Fruit fly (Drosophila melanogaster) whole organism, embryonic: ENCODE measurements around the gene Pif1.
A peak's percentile ranks its signal among the peaks of the same experiment; 100 is the strongest.

Experiments
- ATbp ChIP-seq: fragments of 200-800 bp; sonication (Bioruptor generic); optimal IDR thresholded peaks from 2 replicates; lab custom pipeline; 2017; ENCODE audit warnings: missing biosample characterization, mild to moderate bottlenecking, missing genetic modification characterization, missing genetic modification reagents
- CG10267 ChIP-seq: fragments of 200-800 bp; sonication (Bioruptor generic); optimal IDR thresholded peaks from 2 replicates; lab custom pipeline; 2018; ENCODE audit warnings: missing biosample characterization, mild to moderate bottlenecking, missing genetic modification characterization, moderate library complexity
- CG10543 ChIP-seq: fragments of 200-800 bp; sonication (Bioruptor generic); optimal IDR thresholded peaks from 3 replicates; lab custom pipeline; 2017; ENCODE audit warnings: missing biosample characterization, mild to moderate bottlenecking, missing genetic modification characterization, moderate library complexity
- CG10654 ChIP-seq: fragments of 200-800 bp; sonication (Bioruptor generic); optimal IDR thresholded peaks from 2 replicates; lab custom pipeline; 2016; ENCODE audit warnings: missing biosample characterization, missing genetic modification characterization
- CG11093 ChIP-seq: fragments of 200-800 bp; sonication (Bioruptor generic); IDR thresholded peaks from 3 replicates; pipeline ENCODE4 v1.3.6; 2022; ENCODE audit warnings: missing biosample characterization, missing genetic modification characterization
- CG11398 ChIP-seq: fragments of 200-800 bp; sonication (Bioruptor generic); optimal IDR thresholded peaks from 2 replicates; lab custom pipeline; 2016; ENCODE audit warnings: missing biosample characterization, missing genetic modification characterization
- CG11504 ChIP-seq: fragments of 200-800 bp; sonication (Bioruptor generic); optimal IDR thresholded peaks from 3 replicates; lab custom pipeline; 2019; ENCODE audit warnings: missing biosample characterization, mild to moderate bottlenecking, missing genetic modification characterization, moderate library complexity
- CG11695 ChIP-seq: fragments of 200-800 bp; sonication (Bioruptor generic); IDR thresholded peaks from 3 replicates; pipeline ENCODE4 v1.3.6; 2022; ENCODE audit warnings: missing biosample characterization, missing genetic modification characterization
- CG12155 ChIP-seq: fragments of 200-800 bp; sonication (Bioruptor generic); optimal IDR thresholded peaks from 3 replicates; lab custom pipeline; 2016; ENCODE audit warnings: missing biosample characterization, missing genetic modification characterization
- CG13775 ChIP-seq: fragments of 200-800 bp; sonication (Bioruptor generic); optimal IDR thresholded peaks from 3 replicates; lab custom pipeline; 2017; ENCODE audit warnings: missing biosample characterization, mild to moderate bottlenecking, missing genetic modification characterization
- CG14441 ChIP-seq: fragments of 200-800 bp; sonication (Bioruptor generic); IDR thresholded peaks from 2 replicates; pipeline ENCODE4 v1.3.6; 2022; ENCODE audit warnings: missing biosample characterization, missing genetic modification characterization
- CG14710 ChIP-seq: fragments of 200-800 bp; sonication (Bioruptor generic); optimal IDR thresholded peaks from 3 replicates; lab custom pipeline; 2019; ENCODE audit warnings: missing biosample characterization, mild to moderate bottlenecking, missing genetic modification characterization, moderate library complexity
- CG17186 ChIP-seq: fragments of 200-800 bp; sonication (Bioruptor generic); optimal IDR thresholded peaks from 3 replicates; lab custom pipeline; 2017; ENCODE audit warnings: missing biosample characterization, missing genetic modification reagents, missing genetic modification characterization
- CG17359 ChIP-seq: fragments of 200-800 bp; sonication (Bioruptor generic); optimal IDR thresholded peaks from 3 replicates; lab custom pipeline; 2018; ENCODE audit warnings: missing biosample characterization, mild to moderate bottlenecking, missing genetic modification characterization, moderate library complexity
- CG17612 ChIP-seq: fragments of 200-800 bp; sonication (Bioruptor generic); IDR thresholded peaks from 2 replicates; pipeline ENCODE4 v1.3.6; 2022; ENCODE audit warnings: missing biosample characterization, missing genetic modification characterization
- CG18011 ChIP-seq: fragments of 200-800 bp; sonication (Bioruptor generic); optimal IDR thresholded peaks from 2 replicates; lab custom pipeline; 2017; ENCODE audit warnings: missing biosample characterization, missing genetic modification characterization, mild to moderate bottlenecking, moderate library complexity, missing genotype
- CG18619 ChIP-seq: fragments of 200-800 bp; sonication (Bioruptor generic); optimal IDR thresholded peaks from 3 replicates; lab custom pipeline; 2017; ENCODE audit warnings: missing biosample characterization, mild to moderate bottlenecking, missing genetic modification characterization
- CG2129 ChIP-seq: fragments of 200-800 bp; sonication (Bioruptor generic); IDR thresholded peaks from 2 replicates; pipeline ENCODE4 v1.3.6; 2022; ENCODE audit warnings: missing biosample characterization, missing genetic modification characterization; ENCODE audit not compliant: partially characterized antibody
- CG2889 ChIP-seq: fragments of 200-800 bp; sonication (Bioruptor generic); IDR thresholded peaks from 3 replicates; pipeline ENCODE4 v1.3.6; 2022; ENCODE audit warnings: missing biosample characterization, missing genetic modification characterization
- CG30431 ChIP-seq: fragments of 200-800 bp; sonication (Bioruptor generic); optimal IDR thresholded peaks from 2 replicates; lab custom pipeline; 2017; ENCODE audit warnings: missing biosample characterization, missing genetic modification characterization
- CG3065 ChIP-seq: fragments of 200-800 bp; sonication (Bioruptor generic); optimal IDR thresholded peaks from 2 replicates; lab custom pipeline; 2016; ENCODE audit warnings: missing biosample characterization, missing genetic modification characterization
- CG32532 ChIP-seq: fragments of 200-800 bp; sonication (Bioruptor generic); IDR thresholded peaks from 2 replicates; pipeline ENCODE4 v1.3.6; 2022; ENCODE audit warnings: missing biosample characterization, missing genetic modification characterization
- CG9609 ChIP-seq: fragments of 200-800 bp; sonication (Bioruptor generic); optimal IDR thresholded peaks from 3 replicates; lab custom pipeline; 2016; ENCODE audit warnings: missing biosample characterization, missing genetic modification characterization
- D19B ChIP-seq: fragments of 200-800 bp; sonication (Bioruptor generic); optimal IDR thresholded peaks from 2 replicates; lab custom pipeline; 2017; ENCODE audit warnings: missing biosample characterization, mild to moderate bottlenecking, missing genetic modification characterization
- Fer1 ChIP-seq: fragments of 200-800 bp; sonication (Bioruptor generic); optimal IDR thresholded peaks from 2 replicates; lab custom pipeline; 2017; ENCODE audit warnings: missing biosample characterization, mild to moderate bottlenecking, missing genetic modification characterization
- Hmx ChIP-seq: fragments of 200-800 bp; sonication (Bioruptor generic); optimal IDR thresholded peaks from 2 replicates; lab custom pipeline; 2016; ENCODE audit warnings: missing biosample characterization, missing genetic modification characterization
- MTF-1 ChIP-seq: fragments of 200-800 bp; sonication (Bioruptor generic); optimal IDR thresholded peaks from 2 replicates; lab custom pipeline; 2018; ENCODE audit warnings: missing biosample characterization, mild to moderate bottlenecking, missing genetic modification characterization, borderline replicate concordance
- Mes4 ChIP-seq: fragments of 200-800 bp; sonication (Bioruptor generic); optimal IDR thresholded peaks from 2 replicates; lab custom pipeline; 2016; ENCODE audit warnings: missing biosample characterization, missing genetic modification characterization
- NK7.1 ChIP-seq: fragments of 200-800 bp; sonication (Bioruptor generic); optimal IDR thresholded peaks from 3 replicates; lab custom pipeline; 2016; ENCODE audit warnings: missing biosample characterization, missing genetic modification characterization
- PHDP ChIP-seq: fragments of 200-800 bp; sonication (Bioruptor generic); optimal IDR thresholded peaks from 3 replicates; lab custom pipeline; 2018; ENCODE audit warnings: missing biosample characterization, mild to moderate bottlenecking, missing genetic modification characterization, moderate library complexity
- Side ChIP-seq: fragments of 200-800 bp; sonication (Bioruptor generic); optimal IDR thresholded peaks from 2 replicates; lab custom pipeline; 2016; ENCODE audit warnings: missing biosample characterization, missing genetic modification characterization
- Sry-δ ChIP-seq: fragments of 200-800 bp; sonication (Bioruptor generic); optimal IDR thresholded peaks from 2 replicates; lab custom pipeline; 2016; ENCODE audit warnings: missing biosample characterization, missing genetic modification characterization
- TFAM ChIP-seq: fragments of 200-800 bp; sonication (Bioruptor generic); optimal IDR thresholded peaks from 2 replicates; lab custom pipeline; 2017; ENCODE audit warnings: missing biosample characterization, missing genetic modification characterization, inconsistent platforms
- Trl ChIP-seq, 3 experiments: fragments of >200 bp in 2 of 3; fragments of 200-800 bp in 1 of 3; sonication (Bioruptor generic) in 1 of 3; optimal IDR thresholded peaks; 2 replicates in 1 of 3; 3 replicates in 2 of 3; lab custom pipeline; 2016 to 2017; ENCODE audit warnings: missing biosample characterization in 1 of 3, missing genetic modification characterization in 1 of 3
- ara ChIP-seq: fragments of 200-800 bp; sonication (Bioruptor generic); IDR thresholded peaks from 2 replicates; pipeline ENCODE4 v1.3.6; 2022; ENCODE audit warnings: missing biosample characterization, missing genetic modification characterization
- bowl ChIP-seq: fragments of 200-800 bp; sonication (Bioruptor generic); IDR thresholded peaks from 2 replicates; pipeline ENCODE4 v1.3.6; 2022; ENCODE audit warnings: missing biosample characterization, missing genetic modification characterization
- cad ChIP-seq: fragments of >200 bp; optimal IDR thresholded peaks from 2 replicates; lab custom pipeline; 2017; ENCODE audit warnings: missing biosample characterization, missing genetic modification characterization
- croc ChIP-seq: fragments of 200-800 bp; sonication (Bioruptor generic); conservative IDR thresholded peaks from 3 replicates; pipeline ENCODE4 v1.3.6; 2022; ENCODE audit warnings: missing biosample characterization, missing genetic modification characterization
- crol ChIP-seq: fragments of 200-800 bp; sonication (Bioruptor generic); IDR thresholded peaks from 2 replicates; pipeline ENCODE4 v1.3.6; 2022; ENCODE audit warnings: missing biosample characterization, missing genetic modification characterization
- danr ChIP-seq: fragments of 200-800 bp; sonication (Bioruptor generic); IDR thresholded peaks from 2 replicates; pipeline ENCODE4 v1.3.6; 2022; ENCODE audit warnings: missing biosample characterization, missing genetic modification characterization
- en ChIP-seq: fragments of 200-800 bp; sonication (Bioruptor generic); optimal IDR thresholded peaks from 2 replicates; lab custom pipeline; 2016; ENCODE audit warnings: missing biosample characterization, missing genetic modification characterization
- fd96Cb ChIP-seq: fragments of 200-800 bp; sonication (Bioruptor generic); optimal IDR thresholded peaks from 2 replicates; lab custom pipeline; 2018; ENCODE audit warnings: missing biosample characterization, mild to moderate bottlenecking, missing genetic modification characterization, moderate library complexity
- pzg ChIP-seq: fragments of 200-800 bp; sonication (Bioruptor generic); optimal IDR thresholded peaks from 3 replicates; lab custom pipeline; 2018; ENCODE audit warnings: missing biosample characterization, mild to moderate bottlenecking, missing genetic modification characterization, moderate library complexity
- seq ChIP-seq: fragments of 200-800 bp; sonication (Bioruptor generic); IDR thresholded peaks from 2 replicates; pipeline ENCODE4 v1.3.6; 2022; ENCODE audit warnings: missing biosample characterization, missing genetic modification characterization
- sna ChIP-seq: fragments of 200-800 bp; sonication (Bioruptor generic); IDR thresholded peaks from 2 replicates; pipeline ENCODE4 v1.3.6; 2022; ENCODE audit warnings: missing biosample characterization, missing genetic modification characterization; ENCODE audit not compliant: partially characterized antibody
- so ChIP-seq: fragments of 200-800 bp; sonication (Bioruptor generic); IDR thresholded peaks from 3 replicates; pipeline ENCODE4 v1.3.6; 2022; ENCODE audit warnings: missing biosample characterization, missing genetic modification characterization
- sob ChIP-seq: fragments of 200-800 bp; sonication (Bioruptor generic); IDR thresholded peaks from 2 replicates; pipeline ENCODE4 v1.3.6; 2022; ENCODE audit warnings: missing biosample characterization, missing genetic modification characterization
- tio ChIP-seq: fragments of 200-800 bp; sonication (Bioruptor generic); optimal IDR thresholded peaks from 2 replicates; lab custom pipeline; 2017; ENCODE audit warnings: missing biosample characterization, missing genetic modification characterization, inconsistent platforms
- tll ChIP-seq, 2 experiments: fragments of 200-800 bp in 1 of 2; fragments of >200 bp in 1 of 2; sonication (Bioruptor generic) in 1 of 2; optimal IDR thresholded peaks; 2 replicates each; lab custom pipeline; 2017 to 2019; ENCODE audit warnings: missing biosample characterization in 2 of 2, missing genetic modification characterization in 2 of 2, mild to moderate bottlenecking in 1 of 2, moderate library complexity in 1 of 2
- tna ChIP-seq: fragments of 200-800 bp; sonication (Bioruptor generic); IDR thresholded peaks from 2 replicates; pipeline ENCODE4 v1.3.6; 2022; ENCODE audit warnings: missing biosample characterization, missing genetic modification characterization; ENCODE audit not compliant: partially characterized antibody
- zfh2 ChIP-seq: fragments of 200-800 bp; sonication (Bioruptor generic); optimal IDR thresholded peaks from 2 replicates; lab custom pipeline; 2016; ENCODE audit warnings: missing biosample characterization, missing genetic modification characterization

Gene Pif1

DNA sequence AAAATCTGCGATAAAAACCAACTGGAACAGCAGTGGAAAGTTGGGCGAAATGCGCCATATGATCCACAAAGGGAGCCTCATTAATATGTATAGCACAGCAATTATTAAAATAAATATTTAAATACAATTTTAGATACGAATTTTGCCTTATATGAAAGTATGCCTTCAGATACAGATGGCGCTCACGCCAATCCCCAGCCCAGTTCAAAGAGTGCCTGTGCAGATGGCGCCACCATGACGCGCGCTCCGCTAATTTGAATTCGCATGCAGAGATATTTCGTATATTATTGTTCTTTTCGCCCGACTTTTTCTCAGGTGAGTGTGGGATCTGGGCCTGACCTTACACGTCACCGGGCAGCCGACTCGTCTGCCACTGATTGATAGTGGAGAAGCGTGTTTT lies 2.4 kb upstream of the Pif1 start, which contains the start of gene Pgant4 (continued):
- no peak for TF ChIP-seq zfh2 (GFP tag; lab: Kevin White, UChicago)
- TF ChIP-seq tna: no peak
- TF ChIP-seq Mes4: no peak
- TF ChIP-seq seq (GFP tag; lab: Robert Waterston, UW): no peak
- no peak for TF ChIP-seq CG11504
- TF ChIP-seq CG17186 (GFP tag; lab: Kevin White, UChicago): peak; percentile 21
- peak; percentile 28 for TF ChIP-seq CG10654 (GFP tag; lab: Kevin White, UChicago)
- peak; percentile 36; the same call in 2 of the 3 replicates for TF ChIP-seq croc (GFP tag; lab: Robert Waterston, UW)
- TF ChIP-seq CG2129: no peak
- TF ChIP-seq sob (GFP tag; lab: Robert Waterston, UW): peak; percentile 78
- TF ChIP-seq CG13775: peak; percentile 37
- no peak for TF ChIP-seq bowl
- TF ChIP-seq CG17612: no peak
- TF ChIP-seq CG11695 (GFP tag; lab: Robert Waterston, UW): no peak
- no peak for TF ChIP-seq CG14710 (tag; lab: Kevin White, UChicago)
- TF ChIP-seq so: 0 out of 3 replicates have a peak, but pooled peaks have one; percentile 16
- no peak for TF ChIP-seq en (GFP tag; lab: Kevin White, UChicago)
- no peak for TF ChIP-seq sna (GFP tag; lab: Robert Waterston, UW)
- no peak for TF ChIP-seq Side (GFP tag; lab: Kevin White, UChicago)
- no peak for TF ChIP-seq CG3065 (GFP tag; lab: Kevin White, UChicago)
- TF ChIP-seq CG18011: no peak
- TF ChIP-seq NK7.1 (GFP tag; lab: Kevin White, UChicago): no peak
- peak; percentile 48; the same call in 1 of the 3 replicates for TF ChIP-seq CG11093
- peak; percentile 25 for TF ChIP-seq MTF-1 (GFP tag; lab: Kevin White, UChicago)
- TF ChIP-seq CG32532 (GFP tag; lab: Robert Waterston, UW): peak; percentile 93
- no peak for TF ChIP-seq fd96Cb (tag; lab: Kevin White, UChicago)
- TF ChIP-seq CG18619 (GFP tag; lab: Kevin White, UChicago): peak; percentile 28
- TF ChIP-seq crol (GFP tag; lab: Robert Waterston, UW): no peak
- TF ChIP-seq tio: no peak
- TF ChIP-seq cad (GFP tag; lab: Kevin White, UChicago): no peak
- TF ChIP-seq danr (GFP tag; lab: Robert Waterston, UW): no peak
- no peak for TF ChIP-seq Trl (optimal IDR thresholded peaks at IDR 0.05; lab: Kevin White, UChicago)
- TF ChIP-seq Trl (GFP tag; optimal IDR thresholded peaks at IDR 0.05; lab: Kevin White, UChicago): peak; percentile 32
- TF ChIP-seq tll (GFP tag; optimal IDR thresholded peaks at IDR 0.05; lab: Kevin White, UChicago): no peak
- TF ChIP-seq ATbp (GFP tag; lab: Kevin White, UChicago): no peak
- TF ChIP-seq Fer1: peak; percentile 39
- peak; percentile 20 for TF ChIP-seq pzg (GFP tag; lab: Kevin White, UChicago)
- TF ChIP-seq CG10267: peak; percentile 43
- TF ChIP-seq ara (GFP tag; lab: Robert Waterston, UW): 0 out of 2 replicates have a peak, but pooled peaks have one; percentile 17
- TF ChIP-seq Sry-δ (GFP tag; lab: Kevin White, UChicago): no peak
- TF ChIP-seq CG12155 (GFP tag; lab: Kevin White, UChicago): peak; percentile 41
- peak; percentile 40; the same call in 1 of the 3 replicates for TF ChIP-seq CG2889 (GFP tag; lab: Robert Waterston, UW)
- TF ChIP-seq D19B (GFP tag; lab: Kevin White, UChicago): no peak
- TF ChIP-seq CG17359 (tag; lab: Kevin White, UChicago): peak; percentile 38
- TF ChIP-seq CG30431 (GFP tag; lab: Kevin White, UChicago): peak; percentile 39
- TF ChIP-seq Hmx (GFP tag; lab: Kevin White, UChicago): no peak
- no peak for TF ChIP-seq PHDP
- no peak for TF ChIP-seq CG11398 (GFP tag; lab: Kevin White, UChicago)
- TF ChIP-seq CG10543 (GFP tag; lab: Kevin White, UChicago): peak; percentile 25
- TF ChIP-seq TFAM: no peak
- peak; percentile 24 for TF ChIP-seq CG9609
- TF ChIP-seq CG14441: peak; percentile 71
